Worm (Caenorhabditis elegans) whole organism, dauer: ENCODE results near the gene bus-12.

Experiments used
- unc-62 ChIP-seq: sonication (generic microtip); optimal IDR thresholded peaks from 2 replicates; lab custom pipeline; 2017; ENCODE audit warnings: missing biosample characterization, missing genetic modification reagents, missing genetic modification characterization

The bus-12 gene

DNA sequence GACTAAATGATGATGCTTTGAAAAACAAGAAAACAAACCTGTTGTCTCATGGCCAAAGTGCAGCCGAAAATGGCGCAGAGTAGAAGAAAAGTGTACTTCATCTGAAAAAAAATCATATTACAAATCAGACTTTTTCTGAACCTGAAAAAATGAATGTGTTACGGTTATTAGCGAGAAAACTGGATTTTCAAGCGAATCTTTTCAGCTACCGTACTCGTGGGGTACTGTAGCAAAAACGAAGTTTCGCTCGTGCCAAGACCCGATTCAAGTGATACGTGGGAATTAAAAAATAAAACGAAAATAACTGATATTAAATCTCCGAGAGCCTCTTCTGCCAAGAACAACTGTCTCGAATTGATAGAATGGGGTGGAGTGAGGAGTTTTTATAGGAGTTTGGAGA lies 3.8 kb upstream of the bus-12 start, which contains the start of gene ttr-51:
Gene ttr-51, minus strand, starts transcription at position 101 of the 400 bp plus-strand sequence.
- TF ChIP-seq unc-62 (GFP tag; lab: Kevin White, UChicago): no peak

DNA sequence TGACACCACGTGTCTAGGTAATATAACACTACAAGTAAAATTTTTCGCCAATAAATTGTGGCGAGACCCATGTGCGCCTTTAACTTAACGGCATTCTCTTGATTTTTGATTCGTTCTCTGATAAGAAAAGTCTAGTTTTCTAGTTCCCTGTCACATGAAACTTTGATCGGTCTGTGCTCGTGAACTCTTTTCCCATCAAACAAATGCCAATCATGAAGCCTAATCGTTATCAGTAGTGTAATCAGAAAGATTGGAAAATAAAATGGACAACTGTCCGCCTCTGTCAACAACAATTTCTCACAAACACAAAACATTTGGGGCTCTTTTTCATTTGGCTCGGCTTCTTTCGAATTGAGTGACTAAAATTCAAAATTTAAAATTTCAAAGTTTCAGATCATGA lies 2.1 kb upstream of the bus-12 start, which contains the start of gene ttr-45:
Gene ttr-45, plus strand, starts transcription at position 385 of the 400 bp plus-strand sequence.
- TF ChIP-seq unc-62 (GFP tag; lab: Kevin White, UChicago): no peak

DNA sequence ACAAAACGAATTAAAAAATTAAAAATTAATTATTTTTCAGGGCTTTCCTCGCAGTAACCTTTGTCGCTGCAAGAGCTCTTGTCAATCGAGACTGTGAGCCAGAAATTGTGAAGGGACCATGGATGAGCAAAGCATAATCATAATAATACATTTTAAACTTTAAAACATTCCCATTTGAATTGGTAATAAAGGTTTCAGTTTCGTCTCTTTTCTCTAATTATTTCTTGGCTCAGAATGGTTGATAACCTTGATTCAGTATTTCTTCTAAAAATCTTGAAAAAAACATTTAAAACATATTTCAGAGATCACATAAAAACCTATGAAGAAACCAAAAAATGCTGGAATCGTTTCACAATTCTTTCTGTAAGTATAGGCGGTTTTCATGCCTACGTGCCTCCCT lies 2.9 kb downstream of the bus-12 start, which contains the start of gene JC8.16:
Gene JC8.16, plus strand, starts transcription at position 301 of the 400 bp plus-strand sequence.
- no peak for TF ChIP-seq unc-62 (GFP tag; lab: Kevin White, UChicago)

DNA sequence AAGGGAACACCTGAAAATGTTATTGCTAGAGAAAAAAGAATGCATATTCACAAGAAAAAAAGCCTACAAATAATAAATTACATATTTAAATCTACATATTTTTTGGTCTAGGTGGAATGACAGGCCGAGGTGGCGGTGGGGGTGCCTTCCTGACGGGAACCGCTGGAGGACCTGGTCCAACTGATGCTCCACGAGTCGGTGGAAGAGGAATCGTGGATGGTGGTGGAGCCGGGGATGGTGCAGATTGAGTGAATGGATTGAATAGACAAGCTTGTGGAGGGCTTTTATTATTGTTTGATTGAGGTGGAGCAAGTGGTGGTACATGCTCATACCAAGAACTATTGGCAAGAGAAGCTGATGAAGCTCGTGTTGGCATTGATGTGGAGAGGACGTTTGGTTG lies 5.8 kb downstream of the bus-12 start:
- TF ChIP-seq unc-62 (GFP tag; lab: Kevin White, UChicago): no peak

DNA sequence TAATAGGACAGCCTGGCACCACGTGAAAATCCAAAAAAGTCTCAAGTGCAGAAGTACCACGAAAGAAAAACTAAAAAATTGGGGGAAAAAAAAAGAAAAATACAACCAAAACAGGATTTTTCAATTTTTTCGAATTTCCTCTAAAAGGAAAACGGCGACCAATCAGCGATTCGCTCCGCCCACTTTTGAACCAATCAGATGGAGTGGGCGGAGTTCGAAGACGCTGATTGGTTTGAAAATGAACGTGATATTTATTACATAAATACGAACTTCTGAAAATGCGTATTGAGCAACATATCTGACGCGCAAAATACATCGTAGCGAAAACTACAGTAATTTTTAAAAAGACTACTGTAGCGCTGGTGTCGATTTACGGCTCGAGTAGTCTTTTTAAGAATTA lies 12.4 kb downstream of the bus-12 start:
- no peak for TF ChIP-seq unc-62 (GFP tag; lab: Kevin White, UChicago)

DNA sequence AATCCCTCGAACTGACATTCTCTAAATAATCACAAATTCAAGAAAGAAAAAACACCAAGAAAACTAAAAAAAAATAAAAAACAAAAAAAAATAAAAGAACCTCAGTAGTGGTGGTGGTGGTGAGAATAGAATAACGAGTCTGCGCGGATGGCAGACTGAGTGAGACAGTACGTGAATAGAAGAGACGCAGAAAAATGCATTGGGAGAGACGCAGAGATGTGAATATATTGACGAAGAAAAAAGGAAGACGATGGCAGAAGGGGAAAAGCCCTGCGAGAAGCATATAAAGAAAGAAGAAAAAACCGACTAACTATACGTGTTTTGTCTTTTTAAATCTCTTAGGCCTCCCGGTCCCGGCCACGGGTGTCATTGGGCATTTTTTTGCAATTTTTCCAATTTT lies 16.5 kb downstream of the bus-12 start, which contains the start of gene unc-26:
Gene unc-26, minus strand, starts transcription at position 23 of the 400 bp plus-strand sequence.
- no peak for TF ChIP-seq unc-62 (GFP tag; lab: Kevin White, UChicago)

DNA sequence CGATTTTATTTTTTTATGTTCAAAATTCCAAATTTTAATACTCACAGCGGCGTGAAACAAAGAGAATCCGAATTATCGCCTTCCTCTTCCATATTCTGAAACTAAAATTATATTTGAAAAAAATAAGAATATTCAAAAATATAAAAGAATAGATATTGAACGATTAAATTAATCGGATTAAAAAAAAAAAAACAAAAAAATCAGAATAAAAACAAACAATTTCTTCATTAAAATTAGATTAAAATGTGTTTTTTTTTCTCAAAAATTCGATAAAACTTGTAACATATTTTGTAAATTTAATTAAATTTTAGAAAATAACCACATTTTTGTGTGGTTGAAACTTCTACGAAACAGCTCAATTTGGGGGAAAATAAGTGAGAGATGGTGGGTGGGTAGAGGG lies 26.8 kb downstream of the bus-12 start, which contains the start of gene cpsf-3:
Gene cpsf-3, minus strand, starts transcription at position 101 of the 400 bp plus-strand sequence.
- no peak for TF ChIP-seq unc-62 (GFP tag; lab: Kevin White, UChicago)

DNA sequence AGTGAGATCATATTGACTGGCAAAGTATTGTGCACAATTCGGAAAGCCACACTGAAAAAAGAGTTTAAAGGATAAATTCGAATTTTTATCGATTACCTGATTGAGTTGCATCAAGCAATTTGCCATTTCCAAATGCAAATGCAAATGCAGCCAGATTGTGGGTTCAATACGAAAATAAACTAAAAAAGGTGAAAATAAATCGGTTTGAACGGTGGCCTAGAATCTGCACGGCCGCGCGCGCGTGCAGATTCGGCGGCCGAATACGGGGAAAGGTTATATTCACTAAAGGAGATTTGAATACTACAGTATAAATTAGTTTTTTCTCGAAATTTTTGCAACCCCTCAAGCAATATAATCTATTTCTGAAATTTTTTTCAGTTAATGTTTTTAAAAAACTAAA lies 33.3 kb downstream of the bus-12 start, which contains the start of gene Y67H2A.10:
Gene Y67H2A.10, minus strand, starts transcription at position 184 of the 400 bp plus-strand sequence.
- no peak for TF ChIP-seq unc-62 (GFP tag; lab: Kevin White, UChicago)

DNA sequence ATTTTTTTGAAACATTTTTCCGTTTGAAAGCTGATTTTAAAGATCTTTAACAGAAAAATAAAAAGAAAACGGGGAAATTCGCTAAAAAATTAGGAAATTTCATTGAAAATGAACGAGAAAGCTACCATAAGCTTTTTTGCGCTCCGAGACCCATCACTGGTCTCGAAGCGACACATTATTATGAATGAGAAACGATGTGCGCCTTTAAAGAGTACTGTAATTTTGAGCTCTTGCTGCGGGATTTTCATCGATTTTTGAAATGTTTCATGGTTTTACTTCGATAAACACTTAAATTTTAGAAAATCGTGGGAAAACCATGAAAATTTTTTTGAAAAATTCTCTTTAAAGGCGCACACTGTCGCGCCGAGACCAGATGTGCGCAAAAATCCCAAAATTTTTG lies 34.3 kb downstream of the bus-12 start:
- TF ChIP-seq unc-62 (GFP tag; lab: Kevin White, UChicago): no peak

DNA sequence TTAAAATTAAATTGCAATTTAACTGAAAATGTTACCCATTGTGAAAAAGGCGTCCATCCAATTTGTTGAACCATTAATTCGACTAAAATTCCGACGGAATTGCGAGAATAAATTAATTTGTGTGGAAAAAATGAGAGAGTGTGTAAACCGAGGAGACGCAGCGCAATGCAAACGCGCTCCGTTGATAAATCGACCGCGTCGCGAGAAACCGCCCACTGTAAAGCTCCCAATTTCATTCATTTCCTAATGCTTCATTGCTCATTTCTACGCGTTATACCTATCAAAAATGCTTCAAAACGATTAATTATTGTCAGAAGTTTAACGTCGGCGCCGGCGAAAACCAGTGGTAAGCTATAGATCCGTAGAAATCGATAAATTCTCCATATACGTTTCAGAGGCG lies 41.8 kb downstream of the bus-12 start, which contains the start of the genes Y67H2A.2 and micu-1:
Gene Y67H2A.2, minus strand, starts transcription at position 74 of the 400 bp plus-strand sequence.
Gene micu-1, plus strand, starts transcription at position 181 of the 400 bp plus-strand sequence.
- no peak for TF ChIP-seq unc-62 (GFP tag; lab: Kevin White, UChicago)

DNA sequence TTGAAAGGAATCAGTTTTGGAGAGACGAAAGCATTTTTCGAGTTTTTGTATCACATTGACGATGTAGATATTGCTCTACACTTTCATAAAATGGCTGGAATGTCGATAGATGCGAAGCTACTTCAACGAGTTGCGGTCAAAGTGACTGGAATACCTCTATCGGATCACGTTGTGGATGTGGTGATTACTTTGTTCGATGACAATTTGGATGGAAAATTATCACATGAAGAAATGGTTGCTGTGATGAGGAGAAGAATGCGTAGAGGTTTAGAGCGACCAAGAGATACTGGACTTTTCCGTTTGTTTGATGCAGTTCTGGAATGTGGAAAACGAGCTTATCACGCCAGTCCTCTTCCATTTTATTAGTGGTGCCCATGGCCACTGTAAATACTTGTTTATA lies 43.7 kb downstream of the bus-12 start:
- no peak for TF ChIP-seq unc-62 (GFP tag; lab: Kevin White, UChicago)

DNA sequence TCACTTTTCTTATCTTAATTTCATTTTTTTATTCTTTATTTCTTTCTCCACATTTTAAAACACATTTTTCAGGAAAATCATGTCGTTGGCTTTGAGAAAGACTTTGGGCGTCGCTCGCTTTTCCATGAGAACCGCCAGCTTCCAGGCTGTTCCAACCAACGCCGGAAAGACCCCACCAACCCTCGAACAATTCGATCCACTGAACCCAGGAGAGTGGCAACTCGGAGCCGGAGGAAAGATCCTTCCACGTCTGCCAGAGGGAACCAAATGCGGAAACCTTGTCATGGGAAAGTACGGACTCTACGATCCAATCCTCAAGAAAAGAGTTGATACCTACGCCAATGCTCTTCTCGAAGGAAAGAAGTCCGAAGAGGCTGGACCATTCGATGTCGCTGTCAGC lies 44.1 kb downstream of the bus-12 start, which contains the start of gene kdp-1:
Gene kdp-1, plus strand, starts transcription at position 80 of the 400 bp plus-strand sequence.
- TF ChIP-seq unc-62 (GFP tag; lab: Kevin White, UChicago): no peak

DNA sequence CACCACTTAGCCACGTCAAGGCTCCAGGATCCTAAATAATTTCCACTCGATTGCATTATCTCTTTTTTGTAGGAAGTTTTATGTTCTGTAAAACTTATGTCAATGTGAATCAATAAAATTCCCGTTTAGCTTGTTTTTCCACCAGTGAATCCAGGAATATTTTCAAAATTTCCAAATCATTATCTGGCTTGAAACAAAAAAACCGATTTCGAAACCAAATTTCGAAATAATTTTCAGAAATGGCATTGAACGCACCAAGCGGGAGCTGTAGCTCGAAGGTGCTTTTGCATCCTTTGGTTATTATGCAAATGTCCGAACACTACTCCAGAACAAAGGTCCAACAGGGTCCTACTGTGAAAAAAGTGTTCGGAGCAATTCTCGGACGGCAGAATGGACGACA lies 44.6 kb downstream of the bus-12 start, which contains the start of gene csn-6:
Gene csn-6, plus strand, starts transcription at position 234 of the 400 bp plus-strand sequence.
- TF ChIP-seq unc-62 (GFP tag; lab: Kevin White, UChicago): no peak

DNA sequence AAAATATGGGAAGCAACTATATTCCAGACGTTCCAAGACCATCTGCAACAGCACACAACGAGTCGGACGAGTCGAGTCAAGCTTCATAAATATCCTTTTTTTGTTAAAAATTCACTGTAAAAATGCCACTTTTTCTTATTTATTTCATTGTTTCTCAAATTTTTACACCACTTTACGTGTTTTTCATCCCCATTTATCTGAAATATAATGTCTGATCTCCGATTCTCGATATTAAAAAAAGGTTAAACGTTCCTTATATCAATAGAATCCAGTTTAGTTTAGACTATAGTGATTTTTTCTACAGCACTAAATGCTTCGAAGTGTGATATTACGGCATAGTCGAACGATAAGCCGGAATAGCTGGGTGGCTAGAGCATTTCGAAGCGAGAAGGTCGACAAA lies 47.5 kb downstream of the bus-12 start, which contains the start of gene Y67H2A.7:
Gene Y67H2A.7, plus strand, starts transcription at position 301 of the 400 bp plus-strand sequence.
- no peak for TF ChIP-seq unc-62 (GFP tag; lab: Kevin White, UChicago)

DNA sequence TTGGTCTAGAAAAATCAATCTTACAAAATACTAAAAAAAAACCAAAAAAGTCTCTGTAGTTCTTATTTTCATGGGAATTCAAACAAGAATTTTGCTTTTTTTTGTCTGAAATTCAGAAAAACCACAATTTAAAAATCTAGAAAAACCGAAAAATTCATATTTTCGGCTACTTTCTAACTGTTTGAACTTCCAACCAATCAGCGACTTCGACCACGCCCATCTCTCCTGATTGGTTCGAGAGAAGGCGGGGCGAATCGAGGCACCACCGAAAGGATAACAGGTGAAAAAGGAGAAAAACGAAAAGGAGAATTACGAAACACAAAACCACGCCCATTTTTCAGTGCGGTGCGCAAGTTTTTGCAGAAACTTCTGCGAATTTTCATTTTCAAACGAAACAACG lies 48.8 kb downstream of the bus-12 start:
- TF ChIP-seq unc-62 (GFP tag; lab: Kevin White, UChicago): no peak
